Worm (Caenorhabditis elegans): ENCODE data around the gene srv-2.

ce11 chrII:10612743-10613142 is 10.7 kb upstream of the srv-2 start, which contains the start of gene C14A4.12:
- TF ChIP-seq nhr-20 (tag; optimal IDR thresholded peaks at IDR 0.05) (no peak), hpl-2 (GFP tag; optimal IDR thresholded peaks at IDR 0.05) (no peak), ces-1 (GFP tag; optimal IDR thresholded peaks at IDR 0.05) (no peak), snu-23 (GFP tag; optimal IDR thresholded peaks at IDR 0.05) (no peak), vab-15 (tag; optimal IDR thresholded peaks at IDR 0.05) (no peak), zag-1 (tag; optimal IDR thresholded peaks at IDR 0.05) (no peak)
